Worm (Caenorhabditis elegans) whole organism, late embryonic: ENCODE results near the gene R04D3.4.

Source experiments
- C08G9.2 ChIP-seq: sonication (generic microtip); optimal IDR thresholded peaks from 2 replicates; lab custom pipeline; 2016; ENCODE audit warnings: mild to moderate bottlenecking, missing genetic modification characterization, moderate library complexity, missing compliant biosample characterization
- K09A11.1 ChIP-seq: sonication (generic microtip); optimal IDR thresholded peaks from 2 replicates; lab custom pipeline; 2017; ENCODE audit warnings: antibody characterized with exemption, mild to moderate bottlenecking, missing genetic modification characterization, missing compliant biosample characterization; ENCODE audit not compliant: insufficient read depth
- Y22D7AL.16 ChIP-seq: sonication (generic microtip); optimal IDR thresholded peaks from 2 replicates; lab custom pipeline; 2016; ENCODE audit warnings: missing genetic modification characterization, missing compliant biosample characterization
- ama-1 ChIP-seq: fragments of 150-350 bp; optimal IDR thresholded peaks from 2 replicates; lab custom pipeline; 2014
- ceh-14 ChIP-seq: sonication (generic microtip); optimal IDR thresholded peaks from 2 replicates; lab custom pipeline; 2016; ENCODE audit warnings: missing genotype, missing genetic modification characterization, missing compliant biosample characterization
- ceh-19 ChIP-seq: fragments of 200-800 bp; sonication (Bioruptor generic); optimal IDR thresholded peaks from 2 replicates; lab custom pipeline; 2018; ENCODE audit warnings: mild to moderate bottlenecking, missing genetic modification characterization, missing compliant biosample characterization
- ceh-2 ChIP-seq: sonication (generic microtip); optimal IDR thresholded peaks from 2 replicates; lab custom pipeline; 2016; ENCODE audit warnings: missing genotype, missing genetic modification characterization, missing compliant biosample characterization
- ceh-24 ChIP-seq: sonication (generic microtip); optimal IDR thresholded peaks from 2 replicates; lab custom pipeline; 2016; ENCODE audit warnings: mild to moderate bottlenecking, missing genetic modification characterization, missing compliant biosample characterization
- ceh-30 ChIP-seq: fragments of 150-350 bp; optimal IDR thresholded peaks from 2 replicates; lab custom pipeline; 2014; ENCODE audit warnings: missing biosample characterization, missing genetic modification characterization
- ceh-34 ChIP-seq: sonication (generic microtip); optimal IDR thresholded peaks from 2 replicates; lab custom pipeline; 2016; ENCODE audit warnings: mild to moderate bottlenecking, missing genetic modification characterization, missing compliant biosample characterization
- ceh-48 ChIP-seq: sonication (generic microtip); optimal IDR thresholded peaks from 2 replicates; lab custom pipeline; 2016; ENCODE audit warnings: missing genetic modification characterization, inconsistent platforms, missing compliant biosample characterization
- ceh-6 ChIP-seq: fragments of 200-800 bp; sonication (Bioruptor generic); optimal IDR thresholded peaks from 2 replicates; lab custom pipeline; 2018; ENCODE audit warnings: mild to moderate bottlenecking, missing genetic modification characterization, missing compliant biosample characterization
- ceh-9 ChIP-seq: sonication (generic microtip); optimal IDR thresholded peaks from 2 replicates; lab custom pipeline; 2016; ENCODE audit warnings: mild to moderate bottlenecking, missing genetic modification characterization, inconsistent platforms, missing compliant biosample characterization
- dve-1 ChIP-seq: sonication (generic microtip); optimal IDR thresholded peaks from 2 replicates; lab custom pipeline; 2017; ENCODE audit warnings: antibody characterized with exemption, mild to moderate bottlenecking, missing genetic modification characterization, missing compliant biosample characterization
- elt-2 ChIP-seq: sonication (generic microtip); optimal IDR thresholded peaks from 2 replicates; lab custom pipeline; 2016; ENCODE audit warnings: missing genetic modification reagents, missing genetic modification characterization, missing compliant biosample characterization
- ets-4 ChIP-seq: sonication (generic microtip); optimal IDR thresholded peaks from 2 replicates; lab custom pipeline; 2016; ENCODE audit warnings: missing genetic modification characterization, missing compliant biosample characterization
- fkh-10 ChIP-seq: fragments of 150-350 bp; optimal IDR thresholded peaks from 2 replicates; lab custom pipeline; 2014; ENCODE audit warnings: missing biosample characterization, missing genetic modification reagents, missing genetic modification characterization
- hlh-15 ChIP-seq: sonication (generic microtip); optimal IDR thresholded peaks from 2 replicates; lab custom pipeline; 2016; ENCODE audit warnings: missing genetic modification characterization, missing compliant biosample characterization
- hlh-6 ChIP-seq: sonication (generic microtip); optimal IDR thresholded peaks from 2 replicates; lab custom pipeline; 2016; ENCODE audit warnings: missing genotype, missing genetic modification characterization, missing compliant biosample characterization
- hlh-8 ChIP-seq: sonication (generic microtip); optimal IDR thresholded peaks from 2 replicates; lab custom pipeline; 2016; ENCODE audit warnings: missing genotype, missing genetic modification characterization, missing compliant biosample characterization
- lim-6 ChIP-seq: sonication (generic microtip); optimal IDR thresholded peaks from 2 replicates; lab custom pipeline; 2016; ENCODE audit warnings: missing genetic modification characterization, missing compliant biosample characterization
- lin-11 ChIP-seq: fragments of 200-800 bp; sonication (Bioruptor generic); optimal IDR thresholded peaks from 2 replicates; lab custom pipeline; 2018; ENCODE audit warnings: mild to moderate bottlenecking, missing genetic modification characterization, missing compliant biosample characterization
- mec-3 ChIP-seq: sonication (generic microtip); optimal IDR thresholded peaks from 2 replicates; lab custom pipeline; 2016; ENCODE audit warnings: borderline replicate concordance, missing genetic modification characterization, missing compliant biosample characterization
- nfya-1 ChIP-seq: sonication (generic microtip); optimal IDR thresholded peaks from 2 replicates; lab custom pipeline; 2017; ENCODE audit warnings: missing genetic modification characterization, mild to moderate bottlenecking, missing compliant biosample characterization, antibody characterized with exemption, moderate library complexity
- nhr-11 ChIP-seq: fragments of 150-350 bp; optimal IDR thresholded peaks from 2 replicates; lab custom pipeline; 2014; ENCODE audit warnings: missing biosample characterization, missing genetic modification characterization
- npax-4 ChIP-seq: sonication (generic microtip); optimal IDR thresholded peaks from 2 replicates; lab custom pipeline; 2016; ENCODE audit warnings: missing genetic modification characterization, missing compliant biosample characterization
- odd-2 ChIP-seq: sonication (generic microtip); optimal IDR thresholded peaks from 2 replicates; lab custom pipeline; 2017; ENCODE audit warnings: antibody characterized with exemption, mild to moderate bottlenecking, missing genetic modification characterization, missing compliant biosample characterization
- pag-3 ChIP-seq: sonication (generic microtip); optimal IDR thresholded peaks from 2 replicates; lab custom pipeline; 2016; ENCODE audit warnings: missing compliant biosample characterization, missing genetic modification characterization, borderline replicate concordance
- pha-4 ChIP-seq: fragments of 150-350 bp; optimal IDR thresholded peaks from 2 replicates; lab custom pipeline; 2018; ENCODE audit warnings: missing biosample characterization, missing genetic modification reagents, missing genetic modification characterization
- pqm-1 ChIP-seq: sonication (generic microtip); optimal IDR thresholded peaks from 2 replicates; lab custom pipeline; 2016; ENCODE audit warnings: missing genetic modification characterization, missing compliant biosample characterization
- ref-2 ChIP-seq: sonication (generic microtip); optimal IDR thresholded peaks from 2 replicates; lab custom pipeline; 2016; ENCODE audit warnings: missing genetic modification characterization, missing compliant biosample characterization
- rnt-1 ChIP-seq: sonication (generic microtip); optimal IDR thresholded peaks from 2 replicates; lab custom pipeline; 2016; ENCODE audit warnings: missing genetic modification characterization, missing compliant biosample characterization
- sox-2 ChIP-seq: fragments of 200-800 bp; sonication (Bioruptor generic); IDR thresholded peaks from 2 replicates; pipeline ENCODE4 v1.3.6; 2022; ENCODE audit warnings: missing genetic modification reagents, missing genetic modification characterization, missing compliant biosample characterization
- sox-4 ChIP-seq: sonication (generic microtip); optimal IDR thresholded peaks from 2 replicates; lab custom pipeline; 2017; ENCODE audit warnings: mild to moderate bottlenecking, missing genetic modification characterization, inconsistent platforms, missing compliant biosample characterization
- tbx-7 ChIP-seq: sonication (generic microtip); optimal IDR thresholded peaks from 2 replicates; lab custom pipeline; 2016; ENCODE audit warnings: missing genotype, missing genetic modification characterization, missing compliant biosample characterization
- ttx-3 ChIP-seq: sonication (generic microtip); optimal IDR thresholded peaks from 2 replicates; lab custom pipeline; 2016; ENCODE audit warnings: missing genetic modification reagents, missing genetic modification characterization, missing compliant biosample characterization
- unc-3 ChIP-seq, 2 experiments: fragments of 200-800 bp in 1 of 2; sonication (Bioruptor generic) in 1 of 2; sonication (generic microtip) in 1 of 2; conservative IDR thresholded peaks in 1 of 2; optimal IDR thresholded peaks in 1 of 2; 2 replicates each; pipeline versions ENCODE4 v1.3.6 to Lab custom; 2016 to 2022; ENCODE audit warnings: missing compliant biosample characterization in 2 of 2, missing genetic modification characterization in 2 of 2, missing genetic modification reagents in 1 of 2
- unc-86 ChIP-seq: sonication (generic microtip); optimal IDR thresholded peaks from 2 replicates; lab custom pipeline; 2016; ENCODE audit warnings: missing genetic modification characterization, missing compliant biosample characterization
- ztf-16 ChIP-seq: sonication (generic microtip); optimal IDR thresholded peaks from 2 replicates; lab custom pipeline; 2017; ENCODE audit warnings: missing genetic modification characterization, missing compliant biosample characterization

Gene R04D3.4

ce11 chrX:13264550-13264949 lies 24.1 kb downstream of the R04D3.4 start (continued):
- TF ChIP-seq ref-2 (tag; lab: Kevin White, UChicago) (peak; percentile 80), unc-86 (tag; lab: Kevin White, UChicago) (peak; percentile 78), nhr-11 (tag; lab: Kevin White, UChicago) (no peak), ceh-19 (GFP tag; lab: Kevin White, UChicago) (peak; percentile 86), hlh-6 (tag; lab: Kevin White, UChicago) (peak; percentile 83), hlh-15 (tag; lab: Kevin White, UChicago) (peak; percentile 80), C08G9.2 (peak; percentile 72), hlh-8 (tag; lab: Kevin White, UChicago) (peak; percentile 43), ztf-16 (tag; lab: Kevin White, UChicago) (peak; percentile 76), ets-4 (peak; percentile 56), tbx-7 (tag; lab: Kevin White, UChicago) (peak; percentile 10), fkh-10 (GFP tag; lab: Kevin White, UChicago) (no peak), ceh-30 (tag; lab: Kevin White, UChicago) (no peak), ceh-34 (tag; lab: Kevin White, UChicago) (peak; percentile 48), sox-4 (tag; lab: Kevin White, UChicago) (peak; percentile 81), ceh-48 (tag; lab: Kevin White, UChicago) (peak; percentile 57), pag-3 (no peak), ceh-24 (tag; lab: Kevin White, UChicago) (peak; percentile 60), ceh-2 (peak; percentile 58), sox-2 (GFP tag; lab: Robert Waterston, UW) (peak; percentile 68), pqm-1 (tag; lab: Kevin White, UChicago) (peak; percentile 47), dve-1 (tag; lab: Kevin White, UChicago) (peak; percentile 60), lim-6 (no peak), lin-11 (peak; percentile 62), pha-4 (no peak), ttx-3 (peak; percentile 73), Y22D7AL.16 (tag; lab: Kevin White, UChicago) (peak; percentile 76), mec-3 (tag; lab: Kevin White, UChicago) (no peak), ceh-9 (peak; percentile 25), unc-3 (GFP tag; conservative IDR thresholded peaks at IDR 0.05; lab: Robert Waterston, UW) (peak; percentile 87), unc-3 (tag; optimal IDR thresholded peaks at IDR 0.05; lab: Kevin White, UChicago) (peak; percentile 67), odd-2 (no peak)

DNA sequence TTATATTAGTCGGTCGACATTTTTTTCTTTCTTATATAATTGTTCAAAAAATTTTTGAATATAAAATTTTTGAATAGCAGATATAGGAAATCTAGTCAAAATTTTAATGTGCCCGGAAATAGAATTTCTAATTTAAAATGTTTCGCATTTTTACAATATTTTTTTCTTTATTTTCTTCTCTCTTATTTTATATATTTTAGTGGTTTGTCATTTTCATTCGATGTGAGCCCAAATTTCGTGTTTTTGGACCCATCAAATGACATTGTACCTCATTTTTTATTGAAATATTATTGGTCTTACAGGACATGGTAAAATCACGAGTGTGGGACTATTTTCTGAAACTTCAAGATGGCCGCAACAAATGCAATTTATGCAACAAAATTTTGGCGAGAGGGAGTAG lies 26.4 kb downstream of the R04D3.4 start, which contains the start of gene K09A11.1:
K09A11.1 (plus strand) TSS at position 301 of the 400 bp plus-strand sequence.
- TF ChIP-seq ceh-14 (tag; lab: Kevin White, UChicago): no peak
- TF ChIP-seq ceh-24 (tag; lab: Kevin White, UChicago): no peak
- no peak for TF ChIP-seq tbx-7 (tag; lab: Kevin White, UChicago)
- no peak for TF ChIP-seq sox-2 (GFP tag; lab: Robert Waterston, UW)
- TF ChIP-seq, all 69 proteins: peak for 0

- no peak for TF ChIP-seq nfya-1 (tag; lab: Kevin White, UChicago)
- TF ChIP-seq elt-2 (tag; lab: Kevin White, UChicago): peak; percentile 92
- TF ChIP-seq fkh-10 (GFP tag; lab: Kevin White, UChicago): no peak
- TF ChIP-seq ama-1 (lab: Kevin White, UChicago): no peak
- TF ChIP-seq ceh-6 (GFP tag; lab: Kevin White, UChicago): no peak
Observed at ce11 chrX:13257577-13257976, 31.0 kb downstream of the R04D3.4 start, which contains the start of gene K08H2.10. Gene K08H2.10 (plus strand): TSS chrX:13257806.

ce11 chrX:13251914-13252434 lies 36.6 kb downstream of the R04D3.4 start, which contains the start of gene nhr-32:
Gene nhr-32 (plus strand): TSS chrX:13251964.
- TF ChIP-seq ceh-2 (no peak), rnt-1 (tag; lab: Kevin White, UChicago) (no peak), K09A11.1 (tag; lab: Kevin White, UChicago) (no peak), ceh-48 (tag; lab: Kevin White, UChicago) (no peak), ref-2 (tag; lab: Kevin White, UChicago) (no peak), nfya-1 (tag; lab: Kevin White, UChicago) (no peak), ceh-19 (GFP tag; lab: Kevin White, UChicago) (no peak), dve-1 (tag; lab: Kevin White, UChicago) (no peak), npax-4 (tag; lab: Kevin White, UChicago) (no peak), ceh-24 (tag; lab: Kevin White, UChicago) (no peak)
- TF ChIP-seq, all 69 proteins: peak for 0
